Worm (Caenorhabditis elegans) whole organism, L4/young adult: ENCODE results near the gene F28G4.3.

ENCODE experiments used
- W03F9.2 ChIP-seq: fragments of 150-350 bp; optimal IDR thresholded peaks from 2 replicates; lab custom pipeline; 2014; ENCODE audit warnings: missing biosample characterization, missing genetic modification characterization
- dao-5 ChIP-seq: sonication (generic microtip); optimal IDR thresholded peaks from 2 replicates; lab custom pipeline; 2016; ENCODE audit warnings: missing genotype, missing genetic modification characterization, moderate library complexity, missing compliant biosample characterization
- him-1 ChIP-seq: sonication (generic microtip); optimal IDR thresholded peaks from 2 replicates; lab custom pipeline; 2016; ENCODE audit warnings: missing genotype, missing genetic modification reagents, missing genetic modification characterization, missing compliant biosample characterization

DNA sequence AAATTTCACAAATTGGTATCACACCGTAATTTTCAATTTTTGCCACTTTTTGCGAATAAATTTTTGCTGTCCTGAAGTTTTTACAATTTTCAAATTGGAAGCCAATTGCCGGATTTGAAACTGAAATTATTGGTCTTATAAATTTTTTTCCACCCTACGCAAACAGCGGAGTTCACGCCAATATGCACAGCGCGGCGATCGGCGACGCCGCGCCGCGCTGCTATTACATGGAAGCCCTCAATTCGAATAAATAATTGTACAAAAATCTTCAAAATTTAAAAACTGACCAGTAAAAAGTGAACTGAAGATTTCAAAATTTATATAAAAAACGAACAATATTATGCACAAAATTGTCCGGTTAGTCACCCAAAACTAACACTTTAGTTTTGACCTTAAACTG, 12.3 kb upstream of the F28G4.3 start:
- TF ChIP-seq dao-5 (tag; lab: Kevin White, UChicago) (no peak), him-1 (tag; lab: Kevin White, UChicago) (no peak), W03F9.2 (tag; lab: Kevin White, UChicago) (no peak)
